Fruit fly (Drosophila melanogaster) whole organism, prepupa: ENCODE measurements around the gene CG9917.
A peak's percentile ranks its signal among the peaks of the same experiment; 100 is the strongest.

ENCODE experiments used
- Blimp-1 ChIP-seq: fragments of 200-800 bp; sonication (Bioruptor generic); optimal IDR thresholded peaks from 3 replicates; lab custom pipeline; 2017; ENCODE audit warnings: missing biosample characterization, missing genetic modification characterization, mild to moderate bottlenecking, moderate library complexity, missing genetic modification reagents
- CG10669 ChIP-seq: fragments of 200-800 bp; sonication (Bioruptor generic); optimal IDR thresholded peaks from 3 replicates; lab custom pipeline; 2018; ENCODE audit warnings: missing biosample characterization, mild to moderate bottlenecking, missing genetic modification characterization, moderate library complexity
- CG11294 ChIP-seq: fragments of 200-800 bp; sonication (Bioruptor generic); IDR thresholded peaks from 2 replicates; pipeline ENCODE4 v1.3.6; 2022; ENCODE audit warnings: missing biosample characterization, missing genetic modification characterization
- CG11762 ChIP-seq: fragments of 200-800 bp; sonication (Bioruptor generic); optimal IDR thresholded peaks from 3 replicates; lab custom pipeline; 2016; ENCODE audit warnings: missing biosample characterization, missing genetic modification characterization; ENCODE audit not compliant: insufficient read depth
- CG11902 ChIP-seq: fragments of 200-800 bp; sonication (Bioruptor generic); optimal IDR thresholded peaks from 3 replicates; lab custom pipeline; 2016; ENCODE audit warnings: missing biosample characterization, missing genetic modification characterization
- CG1621 ChIP-seq: fragments of 200-800 bp; sonication (Bioruptor generic); optimal IDR thresholded peaks from 3 replicates; lab custom pipeline; 2018; ENCODE audit warnings: missing biosample characterization, mild to moderate bottlenecking, missing genetic modification characterization
- CG3032 ChIP-seq: fragments of 200-800 bp; optimal IDR thresholded peaks from 2 replicates; lab custom pipeline; 2019; ENCODE audit warnings: missing biosample characterization, mild to moderate bottlenecking, missing genetic modification characterization, moderate library complexity
- CG31627 ChIP-seq: fragments of 200-800 bp; sonication (Bioruptor generic); optimal IDR thresholded peaks from 3 replicates; lab custom pipeline; 2016; ENCODE audit warnings: missing biosample characterization, missing genetic modification characterization
- CG32006 ChIP-seq: fragments of 200-800 bp; sonication (Bioruptor generic); optimal IDR thresholded peaks from 3 replicates; lab custom pipeline; 2017; ENCODE audit warnings: missing biosample characterization, mild to moderate bottlenecking, missing genetic modification characterization
- CG34406 ChIP-seq: fragments of 200-800 bp; sonication (Bioruptor generic); optimal IDR thresholded peaks from 3 replicates; lab custom pipeline; 2016; ENCODE audit warnings: missing biosample characterization, missing genetic modification characterization
- CG3919 ChIP-seq: fragments of 200-800 bp; sonication (Bioruptor generic); optimal IDR thresholded peaks from 3 replicates; lab custom pipeline; 2016; ENCODE audit warnings: missing biosample characterization, missing genetic modification characterization
- CG6276 ChIP-seq: fragments of 200-800 bp; sonication (Bioruptor generic); optimal IDR thresholded peaks from 2 replicates; lab custom pipeline; 2017; ENCODE audit warnings: missing biosample characterization, mild to moderate bottlenecking, missing genetic modification characterization
- CG6792 ChIP-seq: fragments of 200-800 bp; sonication (Bioruptor generic); optimal IDR thresholded peaks from 3 replicates; lab custom pipeline; 2016; ENCODE audit warnings: missing biosample characterization, missing genetic modification characterization
- CG6808 ChIP-seq: fragments of 200-800 bp; sonication (Bioruptor generic); optimal IDR thresholded peaks from 3 replicates; lab custom pipeline; 2017; ENCODE audit warnings: missing biosample characterization, missing genetic modification characterization, mild to moderate bottlenecking, moderate library complexity, missing genetic modification reagents
- CG6854 ChIP-seq: fragments of 200-800 bp; sonication (Bioruptor generic); optimal IDR thresholded peaks from 2 replicates; lab custom pipeline; 2017; ENCODE audit warnings: missing biosample characterization, mild to moderate bottlenecking, missing genetic modification characterization
- CG7368 ChIP-seq: fragments of 200-800 bp; sonication (Bioruptor generic); optimal IDR thresholded peaks from 3 replicates; lab custom pipeline; 2016; ENCODE audit warnings: missing biosample characterization, missing genetic modification characterization
- Eip78C ChIP-seq: fragments of 200-800 bp; sonication (Bioruptor generic); peaks from one replicate; lab custom pipeline; 2016; ENCODE audit warnings: missing biosample characterization, missing genetic modification characterization
- Ets21C ChIP-seq: fragments of 200-800 bp; sonication (Bioruptor generic); optimal IDR thresholded peaks from 3 replicates; lab custom pipeline; 2016; ENCODE audit warnings: missing biosample characterization, missing genetic modification characterization
- Ets96B ChIP-seq: fragments of 200-800 bp; optimal IDR thresholded peaks from 2 replicates; lab custom pipeline; 2019; ENCODE audit warnings: missing biosample characterization, mild to moderate bottlenecking, missing genetic modification characterization, moderate library complexity
- Hr38 ChIP-seq: sonication (Bioruptor generic); optimal IDR thresholded peaks from 2 replicates; lab custom pipeline; 2016; ENCODE audit warnings: missing biosample characterization, missing genetic modification characterization
- Lpt ChIP-seq: fragments of 200-800 bp; sonication (Bioruptor generic); optimal IDR thresholded peaks from 3 replicates; lab custom pipeline; 2016; ENCODE audit warnings: missing biosample characterization, missing genetic modification characterization
- Met ChIP-seq: fragments of 200-800 bp; sonication (Bioruptor generic); optimal IDR thresholded peaks from 3 replicates; lab custom pipeline; 2016; ENCODE audit warnings: missing biosample characterization, missing genetic modification characterization
- OdsH ChIP-seq: fragments of 200-800 bp; sonication (Bioruptor generic); optimal IDR thresholded peaks from 3 replicates; lab custom pipeline; 2016; ENCODE audit warnings: missing biosample characterization, missing genetic modification characterization
- Sox102F ChIP-seq: fragments of 200-800 bp; sonication (Bioruptor generic); optimal IDR thresholded peaks from 2 replicates; lab custom pipeline; 2016; ENCODE audit warnings: missing biosample characterization, mild to moderate bottlenecking, missing genetic modification characterization
- Sox14 ChIP-seq: fragments of 200-800 bp; sonication (Bioruptor generic); optimal IDR thresholded peaks from 3 replicates; lab custom pipeline; 2016; ENCODE audit warnings: missing biosample characterization, missing genetic modification characterization
- Sox15 ChIP-seq: fragments of 200-800 bp; sonication (Bioruptor generic); optimal IDR thresholded peaks from 3 replicates; lab custom pipeline; 2016; ENCODE audit warnings: missing biosample characterization, missing genetic modification characterization
- cyc ChIP-seq: fragments of 200-800 bp; sonication (Bioruptor generic); optimal IDR thresholded peaks from 3 replicates; lab custom pipeline; 2016; ENCODE audit warnings: missing biosample characterization, missing genetic modification characterization
- eg ChIP-seq: fragments of 200-800 bp; sonication (Bioruptor generic); IDR thresholded peaks from 3 replicates; pipeline ENCODE4 v1.3.6; 2022; ENCODE audit warnings: missing biosample characterization, missing genetic modification characterization
- esn ChIP-seq: fragments of 200-800 bp; sonication (Bioruptor generic); optimal IDR thresholded peaks from 2 replicates; lab custom pipeline; 2016; ENCODE audit warnings: missing biosample characterization, mild to moderate bottlenecking, missing genetic modification characterization, moderate library complexity
- fkh ChIP-seq: fragments of 200-800 bp; sonication (Bioruptor generic); optimal IDR thresholded peaks from 3 replicates; lab custom pipeline; 2017; ENCODE audit warnings: missing biosample characterization, mild to moderate bottlenecking, missing genetic modification characterization, moderate library complexity
- lz ChIP-seq: fragments of 200-800 bp; sonication (Bioruptor generic); optimal IDR thresholded peaks from 3 replicates; lab custom pipeline; 2016; ENCODE audit warnings: missing biosample characterization, missing genetic modification characterization
- net ChIP-seq: fragments of 200-800 bp; sonication (Bioruptor generic); optimal IDR thresholded peaks from 3 replicates; lab custom pipeline; 2016; ENCODE audit warnings: missing biosample characterization, missing genetic modification characterization
- pdm3 ChIP-seq: fragments of 200-800 bp; sonication (Bioruptor generic); optimal IDR thresholded peaks from 3 replicates; lab custom pipeline; 2016; ENCODE audit warnings: missing biosample characterization, missing genetic modification characterization
- spab ChIP-seq: fragments of 200-800 bp; sonication (Bioruptor generic); optimal IDR thresholded peaks from 2 replicates; lab custom pipeline; 2017; ENCODE audit warnings: missing biosample characterization, mild to moderate bottlenecking, missing genetic modification characterization, missing genetic modification reagents
- ss ChIP-seq, 2 experiments: fragments of 200-800 bp; sonication (Bioruptor generic); optimal IDR thresholded peaks; 2 replicates in 1 of 2; 3 replicates in 1 of 2; lab custom pipeline; 2017 to 2018; ENCODE audit warnings: mild to moderate bottlenecking in 2 of 2, missing biosample characterization in 2 of 2, missing genetic modification characterization in 2 of 2, moderate library complexity in 1 of 2
- svp ChIP-seq: fragments of 200-800 bp; sonication (Bioruptor generic); peaks from one replicate; lab custom pipeline; 2016; ENCODE audit warnings: missing biosample characterization, missing genetic modification characterization
- vri ChIP-seq: fragments of 200-800 bp; sonication (Bioruptor generic); optimal IDR thresholded peaks from 3 replicates; lab custom pipeline; 2016; ENCODE audit warnings: missing biosample characterization, mild to moderate bottlenecking, missing genetic modification characterization

The CG9917 gene

dm6 chrX:16318858-16319557 lies 4.0 kb downstream of the CG9917 start (continued):
- TF ChIP-seq CG31627 (GFP tag; lab: Kevin White, UChicago) (peak; percentile 65), Sox15 (GFP tag; lab: Kevin White, UChicago) (peak; percentile 60), ss (GFP tag; optimal IDR thresholded peaks at IDR 0.05; lab: Kevin White, UChicago) (peak; percentile 6 to 54), CG32006 (GFP tag; lab: Kevin White, UChicago) (peak; percentile 77), CG11902 (GFP tag; lab: Kevin White, UChicago) (peak; percentile 51), CG6854 (GFP tag; lab: Kevin White, UChicago) (no peak), net (GFP tag; lab: Kevin White, UChicago) (peak; percentile 83), spab (peak; percentile 58), Ets96B (tag; lab: Kevin White, UChicago) (peak; percentile 74), esn (peak; percentile 70), CG11294 (GFP tag; lab: Robert Waterston, UW) (0 out of 2 replicates have a peak, but pooled peaks have one; percentile 44), Ets21C (peak; percentile 50), CG10669 (GFP tag; lab: Kevin White, UChicago) (peak; percentile 82), pdm3 (GFP tag; lab: Kevin White, UChicago) (peak; percentile 85), Lpt (GFP tag; lab: Kevin White, UChicago) (peak; percentile 72), Met (GFP tag; lab: Kevin White, UChicago) (no peak), eg (GFP tag; lab: Robert Waterston, UW) (peak; percentile 78; the same call in 2 of the 3 replicates), CG7368 (GFP tag; lab: Kevin White, UChicago) (no peak), Hr38 (no peak), CG6792 (GFP tag; lab: Kevin White, UChicago) (peak; percentile 69), CG6276 (GFP tag; lab: Kevin White, UChicago) (peak; percentile 22), OdsH (peak; percentile 79), cyc (peak; percentile 64), CG1621 (tag; lab: Kevin White, UChicago) (peak; percentile 52), Blimp-1 (GFP tag; lab: Kevin White, UChicago) (no peak), Sox102F (GFP tag; lab: Kevin White, UChicago) (no peak), CG34406 (GFP tag; lab: Kevin White, UChicago) (peak; percentile 40), svp (GFP tag; lab: Kevin White, UChicago) (peak; percentile 72), CG11762 (peak; percentile 69), vri (GFP tag; lab: Kevin White, UChicago) (peak; percentile 87), lz (peak; percentile 42), Sox14 (GFP tag; lab: Kevin White, UChicago) (peak; percentile 71)

DNA sequence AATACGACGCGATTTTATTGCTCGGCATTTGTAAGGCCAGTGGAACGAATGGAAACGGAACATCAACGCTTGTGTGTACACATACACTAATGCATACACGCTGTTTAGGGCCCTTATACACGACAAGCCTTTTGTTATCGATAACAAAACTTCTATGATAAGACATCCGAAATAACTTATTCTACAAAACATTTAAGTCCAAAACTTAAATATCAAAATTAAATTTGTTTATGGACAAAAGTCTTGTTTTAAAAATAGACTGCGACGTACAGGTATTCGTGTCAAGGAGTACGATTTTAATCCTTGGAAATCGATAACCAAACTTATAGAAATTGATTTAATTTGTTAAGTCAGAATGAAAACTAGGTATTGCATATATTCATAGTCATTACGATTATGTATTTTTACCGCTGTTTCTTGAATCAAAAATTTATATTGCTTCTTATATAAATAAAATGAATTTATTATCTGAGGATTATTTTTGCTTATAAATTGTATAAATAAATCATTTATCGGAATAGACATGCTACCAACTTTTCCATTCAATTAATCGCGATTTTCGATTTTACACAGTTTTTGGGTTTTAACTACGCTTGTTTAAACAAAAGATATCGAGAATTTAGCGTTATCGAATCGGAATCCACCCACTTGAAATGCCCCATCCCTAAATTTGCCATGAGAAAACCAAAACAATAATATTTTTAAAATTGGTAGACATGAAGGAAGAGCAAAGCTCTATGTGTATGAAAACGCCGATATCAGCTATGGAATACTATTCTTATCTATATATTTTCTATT lies 9.8 kb downstream of the CG9917 start, which contains the start of the genes CG9915 and SWIP:
Gene CG9915 (minus strand): TSS at position 61 of the 798 bp plus-strand sequence.
Gene SWIP (plus strand): TSS at position 632 of the 798 bp plus-strand sequence.
- TF ChIP-seq CG6808 (GFP tag; lab: Kevin White, UChicago) (no peak), pdm3 (GFP tag; lab: Kevin White, UChicago) (no peak), CG3032 (tag; lab: Kevin White, UChicago) (peak; percentile 7), fkh (GFP tag; lab: Kevin White, UChicago) (peak; percentile 53), Eip78C (GFP tag; lab: Kevin White, UChicago) (peak; percentile 74), Ets21C (no peak), esn (peak; percentile 23), CG3919 (GFP tag; lab: Kevin White, UChicago) (no peak)
